Worm (Caenorhabditis elegans) whole organism, midembryonic: Measurements from ENCODE around the gene spe-10.

Experiments used
- T22C8.4 ChIP-seq: fragments of 200-800 bp; sonication (Bioruptor generic); IDR thresholded peaks from 2 replicates; pipeline ENCODE4 v1.3.6; 2022; ENCODE audit warnings: missing genetic modification characterization, missing compliant biosample characterization
- cog-1 ChIP-seq: sonication (generic microtip); optimal IDR thresholded peaks from 2 replicates; lab custom pipeline; 2016; ENCODE audit warnings: missing genetic modification characterization, missing compliant biosample characterization
- flt-1 ChIP-seq: fragments of 200-800 bp; sonication (Bioruptor generic); IDR thresholded peaks from 2 replicates; pipeline ENCODE4 v1.3.6; 2022; ENCODE audit warnings: missing genetic modification characterization, missing compliant biosample characterization
- klf-2 ChIP-seq: fragments of 200-800 bp; sonication (Bioruptor generic); conservative IDR thresholded peaks from 2 replicates; pipeline ENCODE4 v1.3.6; 2022; ENCODE audit warnings: missing genetic modification reagents, missing genetic modification characterization, missing compliant biosample characterization
- med-1 ChIP-seq: sonication (generic microtip); optimal IDR thresholded peaks from 2 replicates; lab custom pipeline; 2017; ENCODE audit warnings: missing genetic modification characterization, mild to moderate bottlenecking, missing compliant biosample characterization, antibody characterized with exemption, missing genetic modification reagents; ENCODE audit not compliant: insufficient read depth
- ref-1 ChIP-seq: fragments of 200-800 bp; sonication (Bioruptor generic); conservative IDR thresholded peaks from 2 replicates; pipeline ENCODE4 v1.3.6; 2022; ENCODE audit warnings: missing genetic modification reagents, missing genetic modification characterization, missing compliant biosample characterization
- tab-1 ChIP-seq: fragments of 200-800 bp; sonication (Bioruptor generic); IDR thresholded peaks from 2 replicates; pipeline ENCODE4 v1.3.6; 2022; ENCODE audit warnings: missing genetic modification characterization, missing compliant biosample characterization
- ztf-23 ChIP-seq: fragments of 200-800 bp; sonication (Bioruptor generic); IDR thresholded peaks from 2 replicates; pipeline ENCODE4 v1.3.6; 2022; ENCODE audit warnings: missing genetic modification reagents, missing genetic modification characterization, missing compliant biosample characterization
- ztf-29 ChIP-seq: fragments of 200-800 bp; sonication (Bioruptor generic); IDR thresholded peaks from 2 replicates; pipeline ENCODE4 v1.3.6; 2022; ENCODE audit warnings: missing genetic modification reagents, missing genetic modification characterization, missing compliant biosample characterization

The spe-10 gene

DNA sequence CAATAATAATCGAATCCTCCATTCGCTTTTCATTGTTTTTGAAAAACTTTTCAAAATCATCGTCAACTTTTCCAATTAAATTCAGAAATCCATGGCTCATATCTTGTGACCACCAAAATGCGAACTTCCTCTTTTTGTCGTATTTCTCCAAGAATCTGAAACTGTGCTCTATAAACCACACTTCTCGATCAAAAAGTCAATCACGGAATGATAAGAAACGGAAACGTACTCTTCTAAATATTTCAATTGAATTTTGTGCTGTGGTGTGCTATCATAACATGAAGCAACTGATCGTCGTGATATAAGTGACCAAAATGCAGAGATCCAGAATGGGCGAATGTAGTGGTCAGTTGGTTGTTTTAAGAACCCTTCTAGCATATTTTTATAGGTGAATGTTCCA, 20.7 kb downstream of the spe-10 start:
- TF ChIP-seq tab-1 (GFP tag; lab: Robert Waterston, UW) (no peak), ztf-23 (no peak), ztf-29 (GFP tag; lab: Robert Waterston, UW) (no peak), klf-2 (GFP tag; lab: Robert Waterston, UW) (no peak), flt-1 (no peak), med-1 (no peak), T22C8.4 (GFP tag; lab: Robert Waterston, UW) (no peak), cog-1 (tag; lab: Kevin White, UChicago) (no peak), ref-1 (GFP tag; lab: Robert Waterston, UW) (no peak)

- TF ChIP-seq ref-1 (GFP tag; lab: Robert Waterston, UW) (no peak), cog-1 (tag; lab: Kevin White, UChicago) (no peak), T22C8.4 (GFP tag; lab: Robert Waterston, UW) (no peak), ztf-29 (GFP tag; lab: Robert Waterston, UW) (no peak), klf-2 (GFP tag; lab: Robert Waterston, UW) (no peak)
Measured at ce11 chrV:10406313-10406712, 22.3 kb downstream of the spe-10 start, which contains the start of gene F15H10.7. F15H10.7 (minus strand) TSS chrV:10406413.

ce11 chrV:10410030-10410713, 26.1 kb downstream of the spe-10 start, which contains the start of gene F15H10.12:
F15H10.12 (minus strand) TSS chrV:10410080.
- no peak for TF ChIP-seq T22C8.4 (GFP tag; lab: Robert Waterston, UW)
- no peak for TF ChIP-seq flt-1
- no peak for TF ChIP-seq klf-2 (GFP tag; lab: Robert Waterston, UW)
- TF ChIP-seq ztf-23 = no peak
- no peak for TF ChIP-seq ztf-29 (GFP tag; lab: Robert Waterston, UW)
- no peak for TF ChIP-seq tab-1 (GFP tag; lab: Robert Waterston, UW)
- no peak for TF ChIP-seq med-1
- no peak for TF ChIP-seq cog-1 (tag; lab: Kevin White, UChicago)
- no peak for TF ChIP-seq ref-1 (GFP tag; lab: Robert Waterston, UW)

- TF ChIP-seq cog-1 (tag; lab: Kevin White, UChicago) (no peak), med-1 (no peak), T22C8.4 (GFP tag; lab: Robert Waterston, UW) (no peak), flt-1 (no peak), ref-1 (GFP tag; lab: Robert Waterston, UW) (no peak), tab-1 (GFP tag; lab: Robert Waterston, UW) (no peak), ztf-23 (no peak), klf-2 (GFP tag; lab: Robert Waterston, UW) (no peak)
Measured at ce11 chrV:10414610-10415009, 30.6 kb downstream of the spe-10 start, which contains the start of gene F15H10.9. F15H10.9 (minus strand) TSS chrV:10414710.

DNA sequence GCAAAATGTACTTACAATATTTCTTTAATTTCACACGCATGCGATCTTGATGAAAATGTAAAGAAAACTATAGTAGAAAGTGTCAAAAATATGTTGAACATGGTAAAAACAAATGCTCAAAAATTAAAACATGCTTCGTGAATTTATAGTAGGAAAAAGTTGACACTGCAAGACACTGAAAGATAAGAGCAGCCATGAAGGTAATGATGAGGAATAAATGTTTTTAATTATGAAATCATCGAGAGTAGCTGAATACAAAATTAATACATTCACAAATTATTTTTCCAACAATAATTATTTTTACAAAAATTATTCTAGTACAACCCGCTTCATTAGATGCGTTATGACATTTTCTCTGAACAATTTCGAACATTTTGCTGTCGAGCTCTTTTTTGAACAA, 32.9 kb downstream of the spe-10 start, which contains the start of gene F15H10.10:
Gene F15H10.10 (minus strand): TSS at position 101 of the 400 bp plus-strand sequence.
- TF ChIP-seq ref-1 (GFP tag; lab: Robert Waterston, UW) = no peak
- no peak for TF ChIP-seq klf-2 (GFP tag; lab: Robert Waterston, UW)
- TF ChIP-seq flt-1 = no peak
- TF ChIP-seq med-1 = no peak
- TF ChIP-seq T22C8.4 (GFP tag; lab: Robert Waterston, UW) = no peak
- no peak for TF ChIP-seq cog-1 (tag; lab: Kevin White, UChicago)
- no peak for TF ChIP-seq ztf-23
- no peak for TF ChIP-seq tab-1 (GFP tag; lab: Robert Waterston, UW)
- TF ChIP-seq ztf-29 (GFP tag; lab: Robert Waterston, UW) = no peak

- TF ChIP-seq klf-2 (GFP tag; lab: Robert Waterston, UW) = no peak
- TF ChIP-seq cog-1 (tag; lab: Kevin White, UChicago) = no peak
- no peak for TF ChIP-seq tab-1 (GFP tag; lab: Robert Waterston, UW)
- TF ChIP-seq T22C8.4 (GFP tag; lab: Robert Waterston, UW) = no peak
- TF ChIP-seq med-1 = no peak
- TF ChIP-seq ztf-23 = no peak
- TF ChIP-seq ztf-29 (GFP tag; lab: Robert Waterston, UW) = no peak
- no peak for TF ChIP-seq flt-1
- TF ChIP-seq ref-1 (GFP tag; lab: Robert Waterston, UW) = no peak
Measured at ce11 chrV:10418961-10419360, 34.9 kb downstream of the spe-10 start, which contains the start of gene F15H10.5. F15H10.5 (minus strand) TSS chrV:10419061.

ce11 chrV:10421802-10422201, 37.8 kb downstream of the spe-10 start, which contains the start of gene col-13:
col-13 (minus strand) TSS chrV:10421902.
- TF ChIP-seq ztf-23 = no peak
- TF ChIP-seq flt-1 = no peak
- TF ChIP-seq ref-1 (GFP tag; lab: Robert Waterston, UW) = no peak
- TF ChIP-seq T22C8.4 (GFP tag; lab: Robert Waterston, UW) = no peak
- TF ChIP-seq tab-1 (GFP tag; lab: Robert Waterston, UW) = no peak
- TF ChIP-seq klf-2 (GFP tag; lab: Robert Waterston, UW) = no peak
- TF ChIP-seq med-1 = no peak

DNA sequence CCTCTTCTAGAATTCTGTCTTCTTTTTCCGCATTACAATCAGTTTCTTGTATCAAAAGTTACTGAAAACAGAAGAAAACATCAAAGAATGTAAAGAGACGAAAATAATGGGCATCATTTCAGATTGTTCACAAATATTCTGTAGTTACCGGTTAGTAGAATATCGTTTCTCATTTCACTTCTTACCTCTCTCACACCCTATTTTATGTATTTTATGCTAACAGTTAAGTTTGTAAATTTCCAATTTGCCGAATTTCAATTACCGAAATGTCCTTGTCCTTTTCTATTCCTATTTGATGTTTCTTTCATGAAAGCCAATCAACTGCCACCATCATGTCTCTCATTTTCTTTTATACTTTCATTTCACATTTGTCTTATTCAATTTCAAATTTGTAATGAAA, 39.5 kb downstream of the spe-10 start:
- no peak for TF ChIP-seq T22C8.4 (GFP tag; lab: Robert Waterston, UW)
- no peak for TF ChIP-seq med-1
- no peak for TF ChIP-seq ztf-29 (GFP tag; lab: Robert Waterston, UW)
- no peak for TF ChIP-seq cog-1 (tag; lab: Kevin White, UChicago)
- no peak for TF ChIP-seq ref-1 (GFP tag; lab: Robert Waterston, UW)
- no peak for TF ChIP-seq klf-2 (GFP tag; lab: Robert Waterston, UW)
- TF ChIP-seq ztf-23 = no peak
- TF ChIP-seq flt-1 = no peak
- TF ChIP-seq tab-1 (GFP tag; lab: Robert Waterston, UW) = no peak

DNA sequence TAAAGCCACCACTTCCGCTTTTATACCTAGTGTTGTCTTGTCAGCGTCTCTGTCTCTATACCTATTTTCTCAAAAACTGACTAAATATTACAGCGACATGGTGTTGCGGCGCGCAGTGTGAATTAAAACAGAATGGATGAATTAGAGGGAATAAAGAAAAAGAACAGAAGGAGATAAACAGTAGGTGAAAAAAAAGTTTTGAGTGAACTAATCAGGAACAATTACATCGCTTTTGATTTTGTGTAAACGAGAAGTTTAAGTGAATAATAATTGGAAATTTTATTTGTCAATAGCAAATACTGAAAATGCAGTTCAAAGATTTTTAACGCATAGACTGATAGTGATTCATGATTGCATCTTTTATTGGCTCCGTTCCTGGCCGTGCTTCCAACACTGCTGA, 41.0 kb downstream of the spe-10 start, which contains the start of gene col-12:
Gene col-12 (minus strand): TSS at position 101 of the 400 bp plus-strand sequence.
- TF ChIP-seq tab-1 (GFP tag; lab: Robert Waterston, UW) (no peak), T22C8.4 (GFP tag; lab: Robert Waterston, UW) (no peak), ztf-29 (GFP tag; lab: Robert Waterston, UW) (no peak), ref-1 (GFP tag; lab: Robert Waterston, UW) (no peak), cog-1 (tag; lab: Kevin White, UChicago) (no peak), med-1 (no peak), flt-1 (no peak), ztf-23 (no peak), klf-2 (GFP tag; lab: Robert Waterston, UW) (no peak)
